Worm (Caenorhabditis elegans): ENCODE results near the gene ZK930.2.

Gene ZK930.2

ce11 chrII:11874674-11875198 is 18.5 kb downstream of the ZK930.2 start, which contains the start of the genes npp-3 and top-2 (continued):
- peak; percentile 95 for TF ChIP-seq C16A3.4 (tag; optimal IDR thresholded peaks at IDR 0.05)
- TF ChIP-seq snu-23 (GFP tag; optimal IDR thresholded peaks at IDR 0.05) = peak; percentile 97
- TF ChIP-seq lin-39 (tag; optimal IDR thresholded peaks at IDR 0.05) = peak; percentile 83
- peak; percentile 89 for TF ChIP-seq C04F5.9 (tag; optimal IDR thresholded peaks at IDR 0.05)
- peak; percentile 79 for TF ChIP-seq snpc-4 (tag; optimal IDR thresholded peaks at IDR 0.05)
- peak; percentile 93 for TF ChIP-seq jun-1 (tag; optimal IDR thresholded peaks at IDR 0.05)
- peak; percentile 92 for TF ChIP-seq nhr-77 (tag; optimal IDR thresholded peaks at IDR 0.05)
- TF ChIP-seq pqm-1 (tag; optimal IDR thresholded peaks at IDR 0.05) = no peak
- TF ChIP-seq lsy-2 (tag; optimal IDR thresholded peaks at IDR 0.05) = peak; percentile 99 to 100
- TF ChIP-seq nhr-19 (GFP tag; conservative IDR thresholded peaks at IDR 0.05) = peak; percentile 94
- TF ChIP-seq lin-13 (GFP tag; optimal IDR thresholded peaks at IDR 0.05) = peak; percentile 95
- TF ChIP-seq unc-86 (tag; optimal IDR thresholded peaks at IDR 0.05) = peak; percentile 95
- TF ChIP-seq unc-130 (tag; optimal IDR thresholded peaks at IDR 0.05) = peak; percentile 94
- no peak for TF ChIP-seq ceh-90 (tag; optimal IDR thresholded peaks at IDR 0.05)
- no peak for TF ChIP-seq ets-5 (GFP tag; IDR thresholded peaks at IDR 0.05)
- no peak for TF ChIP-seq efl-3 (GFP tag; optimal IDR thresholded peaks at IDR 0.05)
- TF ChIP-seq ztf-4 (tag; optimal IDR thresholded peaks at IDR 0.05) = peak; percentile 74
- TF ChIP-seq F16B12.6 (tag; optimal IDR thresholded peaks at IDR 0.05) = peak; percentile 74
- no peak for TF ChIP-seq tlp-1 (tag; optimal IDR thresholded peaks at IDR 0.05)
- TF ChIP-seq lin-35 (GFP tag; optimal IDR thresholded peaks at IDR 0.05) = peak; percentile 99 to 100
- peak; percentile 95 for TF ChIP-seq tbx-2 (tag; optimal IDR thresholded peaks at IDR 0.05)
- peak; percentile 99 for TF ChIP-seq dpl-1 (GFP tag; optimal IDR thresholded peaks at IDR 0.05)
- peak; percentile 80; the same call in 1 of the 2 replicates for TF ChIP-seq mab-9 (GFP tag; IDR thresholded peaks at IDR 0.05)
- peak; percentile 83 for TF ChIP-seq ceh-88 (GFP tag; IDR thresholded peaks at IDR 0.05)
- peak; percentile 91 for TF ChIP-seq fos-1 (tag; optimal IDR thresholded peaks at IDR 0.05)
- peak; percentile 90 for TF ChIP-seq nhr-90 (tag; optimal IDR thresholded peaks at IDR 0.05; ENCODE audit: poor library complexity)
- TF ChIP-seq aha-1 (tag; optimal IDR thresholded peaks at IDR 0.05) = peak; percentile 71
- peak; percentile 88 for TF ChIP-seq pax-3 (tag; optimal IDR thresholded peaks at IDR 0.05)
- no peak for TF ChIP-seq unc-62 (GFP tag; optimal IDR thresholded peaks at IDR 0.05)
- TF ChIP-seq nhr-84 (tag; optimal IDR thresholded peaks at IDR 0.05) = no peak
- peak; percentile 94 for TF ChIP-seq swsn-7 (tag; optimal IDR thresholded peaks at IDR 0.05)
- peak; percentile 97 for TF ChIP-seq nhr-47 (tag; optimal IDR thresholded peaks at IDR 0.05)
- TF ChIP-seq irx-1 (tag; optimal IDR thresholded peaks at IDR 0.05) = peak; percentile 91

- TF ChIP-seq nhr-237 (tag; optimal IDR thresholded peaks at IDR 0.05) (no peak), alr-1 (tag; optimal IDR thresholded peaks at IDR 0.05; ENCODE audit: borderline replicate concordance) (no peak), efl-1 (optimal IDR thresholded peaks at IDR 0.05) (no peak), efl-1 (GFP tag; optimal IDR thresholded peaks at IDR 0.05 in 1 of 2) (peak in 1 of 2 experiments; percentile 3)
Observed at ce11 chrII:11868893-11869292, 24.3 kb downstream of the ZK930.2 start.

ce11 chrII:11868234-11868633 is 25.0 kb downstream of the ZK930.2 start, which contains the start of gene col-84:
Gene col-84 (plus strand): TSS chrII:11868534.
- no peak for TF ChIP-seq mep-1 (tag; optimal IDR thresholded peaks at IDR 0.05)

- TF ChIP-seq jun-1 (tag; optimal IDR thresholded peaks at IDR 0.05) (no peak), egl-13 (tag; optimal IDR thresholded peaks at IDR 0.05) (no peak), fkh-4 (tag; optimal IDR thresholded peaks at IDR 0.05; ENCODE audit: borderline replicate concordance) (no peak), alr-1 (tag; optimal IDR thresholded peaks at IDR 0.05; ENCODE audit: borderline replicate concordance) (no peak), C16A3.4 (tag; optimal IDR thresholded peaks at IDR 0.05) (no peak), dpl-1 (GFP tag; optimal IDR thresholded peaks at IDR 0.05) (no peak), C34B4.2 (tag; optimal IDR thresholded peaks at IDR 0.05) (no peak), hlh-17 (GFP tag; optimal IDR thresholded peaks at IDR 0.05; ENCODE audit: borderline replicate concordance) (no peak), egl-27 (tag; optimal IDR thresholded peaks at IDR 0.05) (no peak), unc-86 (tag; optimal IDR thresholded peaks at IDR 0.05) (no peak), nhr-47 (tag; optimal IDR thresholded peaks at IDR 0.05) (no peak)
Observed at ce11 chrII:11865644-11866043, 27.6 kb downstream of the ZK930.2 start, which contains the start of gene K12D12.4. Gene K12D12.4 (minus strand): TSS chrII:11865744.

Data from whole organism, L1 larva.